Worm (Caenorhabditis elegans): Measurements from ENCODE around the gene F16H6.10.

ce11 chrV:18252239-18252638, 28.0 kb upstream of the F16H6.10 start, which contains the start of gene R10E8.1:
- TF ChIP-seq nhr-237 (tag; optimal IDR thresholded peaks at IDR 0.05) (no peak), blmp-1 (tag; optimal IDR thresholded peaks at IDR 0.05; ENCODE audit: insufficient read depth) (no peak), elt-3 (tag; optimal IDR thresholded peaks at IDR 0.05) (no peak), R02D3.7 (tag; optimal IDR thresholded peaks at IDR 0.05) (no peak), zag-1 (tag; optimal IDR thresholded peaks at IDR 0.05) (no peak), C34F6.9 (tag; optimal IDR thresholded peaks at IDR 0.05) (no peak), nhr-12 (tag; optimal IDR thresholded peaks at IDR 0.05) (no peak), F13H6.1 (tag; optimal IDR thresholded peaks at IDR 0.05) (no peak), ama-1 (optimal IDR thresholded peaks at IDR 0.05) (no peak), dmd-4 (tag; optimal IDR thresholded peaks at IDR 0.05) (no peak)

Data from whole organism, L2 larva.